Fruit fly (Drosophila melanogaster) whole organism, pupa: Measurements from ENCODE around the gene Fancm.

ENCODE experiments used
- CG12605 ChIP-seq: fragments of 200-800 bp; sonication (Bioruptor generic); IDR thresholded peaks from 2 replicates; pipeline ENCODE4 v1.3.6; 2022; ENCODE audit warnings: missing biosample characterization, missing genetic modification characterization
- CG8159 ChIP-seq: fragments of 200-800 bp; sonication (Bioruptor generic); optimal IDR thresholded peaks from 3 replicates; lab custom pipeline; 2018; ENCODE audit warnings: missing biosample characterization, mild to moderate bottlenecking, missing genetic modification characterization, moderate library complexity
- D1 ChIP-seq: fragments of 200-800 bp; sonication (Bioruptor generic); optimal IDR thresholded peaks from 2 replicates; lab custom pipeline; 2018; ENCODE audit warnings: missing biosample characterization, mild to moderate bottlenecking, missing genetic modification characterization, moderate library complexity
- EcR ChIP-seq: fragments of 200-800 bp; sonication (Bioruptor generic); optimal IDR thresholded peaks from 3 replicates; lab custom pipeline; 2019; ENCODE audit warnings: missing biosample characterization, missing genetic modification characterization, mild to moderate bottlenecking, moderate library complexity, missing genetic modification reagents
- Snoo ChIP-seq: fragments of 200-800 bp; sonication (Bioruptor generic); optimal IDR thresholded peaks from 3 replicates; lab custom pipeline; 2017; ENCODE audit warnings: missing biosample characterization, mild to moderate bottlenecking, missing genetic modification characterization, inconsistent platforms
- fd96Ca ChIP-seq: fragments of 200-800 bp; sonication (Bioruptor generic); IDR thresholded peaks from 3 replicates; pipeline ENCODE4 v1.3.6; 2022; ENCODE audit warnings: missing biosample characterization, missing genetic modification characterization

DNA sequence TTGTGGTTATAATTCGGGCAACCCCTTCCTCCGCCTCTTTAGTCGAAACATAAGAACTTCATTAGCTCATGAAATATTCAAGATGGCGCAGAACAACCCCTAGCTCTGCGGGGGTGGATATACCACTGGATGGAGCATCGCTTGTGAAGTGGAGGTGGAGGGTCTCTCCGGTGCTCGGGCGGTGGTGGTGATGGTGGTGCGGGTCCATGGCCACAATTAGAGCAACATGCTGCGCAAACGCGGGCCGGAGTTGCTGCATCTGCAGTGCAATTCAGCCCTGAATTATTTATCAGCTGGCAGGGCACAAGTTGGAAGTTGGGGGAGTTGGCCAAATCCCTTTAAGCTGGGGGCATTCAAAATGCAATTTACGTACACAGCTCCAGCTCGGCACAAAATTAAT lies 28.9 kb downstream of the Fancm start:
- TF ChIP-seq CG12605 (GFP tag; lab: Robert Waterston, UW) (no peak), Snoo (tag; lab: Kevin White, UChicago) (no peak), fd96Ca (GFP tag; lab: Robert Waterston, UW) (no peak), CG8159 (tag; lab: Kevin White, UChicago) (no peak), EcR (GFP tag; lab: Kevin White, UChicago) (no peak), D1 (tag; lab: Kevin White, UChicago) (no peak)
